Worm (Caenorhabditis elegans) whole organism, L2 larva: Measurements from ENCODE around the gene ints-6.
A peak's percentile ranks its signal among the peaks of the same experiment; 100 is the strongest.

Experiments used
- C34F6.9 ChIP-seq: fragments of 150-350 bp; optimal IDR thresholded peaks from 2 replicates; lab custom pipeline; 2014; ENCODE audit warnings: missing biosample characterization, missing genetic modification characterization
- F13H6.1 ChIP-seq: sonication (generic microtip); optimal IDR thresholded peaks from 2 replicates; lab custom pipeline; 2016; ENCODE audit warnings: missing genetic modification characterization, missing compliant biosample characterization
- R02D3.7 ChIP-seq: fragments of 150-350 bp; optimal IDR thresholded peaks from 2 replicates; lab custom pipeline; 2014; ENCODE audit warnings: missing biosample characterization, missing genetic modification characterization
- Y55F3AM.14 ChIP-seq: fragments of 200-800 bp; sonication (Bioruptor generic); optimal IDR thresholded peaks from 2 replicates; lab custom pipeline; 2018; ENCODE audit warnings: mild to moderate bottlenecking, missing genetic modification characterization, missing compliant biosample characterization
- ZK546.5 ChIP-seq: sonication (generic microtip); optimal IDR thresholded peaks from 2 replicates; lab custom pipeline; 2017; ENCODE audit warnings: missing biosample characterization, missing genetic modification characterization
- alr-1 ChIP-seq: fragments of 150-350 bp; optimal IDR thresholded peaks from 2 replicates; lab custom pipeline; 2014; ENCODE audit warnings: missing biosample characterization, missing genetic modification characterization
- aly-2 ChIP-seq: fragments of 150-350 bp; optimal IDR thresholded peaks from 2 replicates; lab custom pipeline; 2014; ENCODE audit warnings: missing biosample characterization, missing genetic modification characterization
- ama-1 ChIP-seq: fragments of 150-350 bp; optimal IDR thresholded peaks from 2 replicates; lab custom pipeline; 2018; ENCODE audit warnings: inconsistent platforms
- blmp-1 ChIP-seq: sonication (generic microtip); optimal IDR thresholded peaks from 2 replicates; lab custom pipeline; 2017; ENCODE audit warnings: missing genetic modification characterization, mild to moderate bottlenecking, missing compliant biosample characterization, antibody characterized with exemption, moderate library complexity; ENCODE audit not compliant: insufficient read depth
- ceh-16 ChIP-seq: fragments of 150-350 bp; optimal IDR thresholded peaks from 2 replicates; lab custom pipeline; 2014; ENCODE audit warnings: missing biosample characterization, missing genetic modification characterization
- ceh-82 ChIP-seq: fragments of 150-350 bp; optimal IDR thresholded peaks from 2 replicates; lab custom pipeline; 2014; ENCODE audit warnings: missing biosample characterization, missing genetic modification characterization
- crh-2 ChIP-seq: sonication (generic microtip); optimal IDR thresholded peaks from 2 replicates; lab custom pipeline; 2017; ENCODE audit warnings: missing biosample characterization, missing genetic modification characterization
- dmd-4 ChIP-seq: sonication (generic microtip); optimal IDR thresholded peaks from 2 replicates; lab custom pipeline; 2017; ENCODE audit warnings: missing biosample characterization, missing genetic modification characterization
- egl-27 ChIP-seq: sonication (generic microtip); optimal IDR thresholded peaks from 3 replicates; lab custom pipeline; 2017; ENCODE audit warnings: missing biosample characterization, missing genetic modification reagents, missing genetic modification characterization
- elt-1 ChIP-seq: fragments of 150-350 bp; optimal IDR thresholded peaks from 2 replicates; lab custom pipeline; 2014; ENCODE audit warnings: missing biosample characterization, missing genetic modification characterization
- fos-1 ChIP-seq: fragments of 150-350 bp; optimal IDR thresholded peaks from 2 replicates; lab custom pipeline; 2014; ENCODE audit warnings: missing biosample characterization, missing genetic modification characterization
- gmeb-1 ChIP-seq: fragments of 150-350 bp; optimal IDR thresholded peaks from 2 replicates; lab custom pipeline; 2014; ENCODE audit warnings: missing biosample characterization, missing genetic modification characterization
- lin-39 ChIP-seq: fragments of 150-350 bp; optimal IDR thresholded peaks from 2 replicates; lab custom pipeline; 2014; ENCODE audit warnings: missing biosample characterization, missing genetic modification reagents, missing genetic modification characterization
- lsy-2 ChIP-seq, 2 experiments: fragments of 150-350 bp in 1 of 2; sonication (generic microtip) in 1 of 2; optimal IDR thresholded peaks; 2 replicates each; lab custom pipeline; 2014 to 2017; ENCODE audit warnings: missing biosample characterization in 2 of 2, missing genetic modification characterization in 2 of 2
- mab-5 ChIP-seq: fragments of 150-350 bp; optimal IDR thresholded peaks from 2 replicates; lab custom pipeline; 2014; ENCODE audit warnings: missing biosample characterization, missing genetic modification characterization
- mdl-1 ChIP-seq, 2 experiments: fragments of 150-350 bp in 1 of 2; sonication (generic microtip) in 1 of 2; optimal IDR thresholded peaks; 2 replicates each; lab custom pipeline; 2017; ENCODE audit warnings: missing biosample characterization in 2 of 2, missing genetic modification characterization in 2 of 2
- nhr-10 ChIP-seq: sonication (generic microtip); optimal IDR thresholded peaks from 2 replicates; lab custom pipeline; 2017; ENCODE audit warnings: missing biosample characterization, missing genetic modification characterization
- nhr-11 ChIP-seq: fragments of 150-350 bp; optimal IDR thresholded peaks from 2 replicates; lab custom pipeline; 2014; ENCODE audit warnings: missing biosample characterization, missing genetic modification characterization
- nhr-12 ChIP-seq: fragments of 150-350 bp; optimal IDR thresholded peaks from 2 replicates; lab custom pipeline; 2014; ENCODE audit warnings: missing biosample characterization, missing genetic modification characterization
- nhr-129 ChIP-seq: fragments of 150-350 bp; optimal IDR thresholded peaks from 2 replicates; lab custom pipeline; 2014; ENCODE audit warnings: missing biosample characterization, missing genetic modification characterization
- nhr-21 ChIP-seq: fragments of 150-350 bp; optimal IDR thresholded peaks from 2 replicates; lab custom pipeline; 2014; ENCODE audit warnings: missing biosample characterization, missing genetic modification characterization
- nhr-23 ChIP-seq: fragments of 150-350 bp; optimal IDR thresholded peaks from 2 replicates; lab custom pipeline; 2014; ENCODE audit warnings: missing biosample characterization, missing genetic modification reagents, missing genetic modification characterization
- nhr-25 ChIP-seq: fragments of 150-350 bp; sonication (generic microtip); optimal IDR thresholded peaks from 3 replicates; lab custom pipeline; 2014; ENCODE audit warnings: missing biosample characterization, missing genetic modification characterization
- nhr-6 ChIP-seq: fragments of 150-350 bp; optimal IDR thresholded peaks from 2 replicates; lab custom pipeline; 2014; ENCODE audit warnings: missing biosample characterization, missing genetic modification characterization
- nhr-77 ChIP-seq: fragments of 150-350 bp; optimal IDR thresholded peaks from 2 replicates; lab custom pipeline; 2014; ENCODE audit warnings: missing biosample characterization, missing genetic modification characterization
- peb-1 ChIP-seq: fragments of 150-350 bp; optimal IDR thresholded peaks from 2 replicates; lab custom pipeline; 2014; ENCODE audit warnings: missing biosample characterization, missing genetic modification characterization
- sem-4 ChIP-seq: fragments of 150-350 bp; optimal IDR thresholded peaks from 2 replicates; lab custom pipeline; 2014; ENCODE audit warnings: missing biosample characterization, missing genetic modification reagents, missing genetic modification characterization
- sma-3 ChIP-seq: sonication (generic microtip); optimal IDR thresholded peaks from 2 replicates; lab custom pipeline; 2016; ENCODE audit warnings: missing genetic modification reagents, missing genetic modification characterization, missing compliant biosample characterization
- sma-9 ChIP-seq, 2 experiments: fragments of 150-350 bp in 1 of 2; sonication (generic microtip) in 1 of 2; optimal IDR thresholded peaks; 2 replicates each; lab custom pipeline; 2014 to 2016; ENCODE audit warnings: missing genetic modification characterization in 2 of 2, mild to moderate bottlenecking in 1 of 2, missing biosample characterization in 1 of 2, missing compliant biosample characterization in 1 of 2, missing genetic modification reagents in 1 of 2, moderate library complexity in 1 of 2
- unc-39 ChIP-seq: fragments of 150-350 bp; optimal IDR thresholded peaks from 2 replicates; lab custom pipeline; 2014; ENCODE audit warnings: missing biosample characterization, missing genetic modification characterization
- unc-55 ChIP-seq: fragments of 150-350 bp; sonication (generic microtip); optimal IDR thresholded peaks from 3 replicates; lab custom pipeline; 2014; ENCODE audit warnings: missing biosample characterization, missing genetic modification reagents, missing genetic modification characterization
- unc-62 ChIP-seq: fragments of 150-350 bp; optimal IDR thresholded peaks from 2 replicates; lab custom pipeline; 2014; ENCODE audit warnings: missing biosample characterization, missing genetic modification reagents, missing genetic modification characterization
- zag-1 ChIP-seq: fragments of 150-350 bp; optimal IDR thresholded peaks from 2 replicates; lab custom pipeline; 2014; ENCODE audit warnings: missing biosample characterization, missing genetic modification characterization
- ztf-1 ChIP-seq: fragments of 200-800 bp; sonication (Bioruptor generic); conservative IDR thresholded peaks from 2 replicates; pipeline ENCODE4 v1.3.6; 2022; ENCODE audit warnings: missing genetic modification characterization, missing compliant biosample characterization
- ztf-11 ChIP-seq: sonication (generic microtip); optimal IDR thresholded peaks from 2 replicates; lab custom pipeline; 2017; ENCODE audit warnings: missing biosample characterization, missing genetic modification characterization
- ztf-4 ChIP-seq: fragments of 150-350 bp; optimal IDR thresholded peaks from 2 replicates; lab custom pipeline; 2014; ENCODE audit warnings: missing biosample characterization, missing genetic modification characterization

ints-6 gene

DNA sequence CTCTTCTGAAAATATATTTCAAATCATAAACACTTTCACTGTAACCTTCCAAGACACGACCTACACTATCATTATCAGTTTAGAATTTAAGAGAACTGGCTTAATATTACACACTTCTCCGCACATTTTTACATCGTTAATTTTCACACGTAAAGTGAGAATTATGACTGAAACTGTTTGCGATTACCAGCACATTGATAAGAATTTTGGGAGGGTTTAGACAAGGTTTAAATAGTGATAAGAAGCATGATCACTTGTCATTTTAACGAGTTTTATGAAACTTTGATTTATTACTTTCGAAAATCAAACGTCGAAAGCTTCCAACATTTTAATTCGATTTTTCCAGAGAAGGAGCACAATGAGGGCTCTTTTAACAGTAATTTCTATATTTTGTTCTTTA is 38.9 kb downstream of the ints-6 start, which contains the start of gene F21D5.3:
Gene F21D5.3 (plus strand): TSS at position 347 of the 400 bp plus-strand sequence.
- TF ChIP-seq nhr-11 (tag; lab: Kevin White, UChicago) (no peak), sem-4 (tag; lab: Kevin White, UChicago) (no peak), peb-1 (no peak), blmp-1 (tag; lab: Kevin White, UChicago) (no peak), ceh-16 (tag; lab: Kevin White, UChicago) (no peak), sma-9 (GFP tag; optimal IDR thresholded peaks at IDR 0.05; lab: Kevin White, UChicago) (peak; percentile 42), sma-9 (tag; optimal IDR thresholded peaks at IDR 0.05; lab: Kevin White, UChicago) (no peak), aly-2 (no peak), Y55F3AM.14 (no peak), ceh-82 (tag; lab: Kevin White, UChicago) (no peak), ama-1 (lab: Kevin White, UChicago) (no peak), lin-39 (no peak), unc-55 (GFP tag; lab: Kevin White, UChicago) (no peak), R02D3.7 (tag; lab: Kevin White, UChicago) (no peak), fos-1 (tag; lab: Kevin White, UChicago) (peak; percentile 94), C34F6.9 (no peak), mdl-1 (tag; optimal IDR thresholded peaks at IDR 0.05; lab: Kevin White, UChicago) (no peak), nhr-129 (tag; lab: Kevin White, UChicago) (no peak), F13H6.1 (tag; lab: Kevin White, UChicago) (no peak), dmd-4 (tag; lab: Kevin White, UChicago) (no peak), lsy-2 (tag; optimal IDR thresholded peaks at IDR 0.05; lab: Kevin White, UChicago) (no peak), zag-1 (tag; lab: Kevin White, UChicago) (no peak), ztf-11 (tag; lab: Kevin White, UChicago) (no peak), gmeb-1 (peak; percentile 16), ztf-1 (GFP tag; lab: Robert Waterston, UW) (no peak), egl-27 (tag; lab: Kevin White, UChicago) (no peak), crh-2 (tag; lab: Kevin White, UChicago) (peak; percentile 41), sma-3 (GFP tag; lab: Kevin White, UChicago) (no peak), ZK546.5 (tag; lab: Kevin White, UChicago) (no peak), nhr-10 (tag; lab: Kevin White, UChicago) (no peak), unc-39 (tag; lab: Kevin White, UChicago) (no peak), nhr-21 (no peak)

- peak; percentile 62 for TF ChIP-seq C34F6.9
- no peak for TF ChIP-seq sma-3 (GFP tag; lab: Kevin White, UChicago)
- TF ChIP-seq lsy-2 (tag; optimal IDR thresholded peaks at IDR 0.05; lab: Kevin White, UChicago): peak in 1 of 2 experiments; percentile 17
- no peak for TF ChIP-seq nhr-6
- no peak for TF ChIP-seq unc-55 (GFP tag; lab: Kevin White, UChicago)
- no peak for TF ChIP-seq ztf-1 (GFP tag; lab: Robert Waterston, UW)
- TF ChIP-seq unc-62: no peak
- no peak for TF ChIP-seq fos-1 (tag; lab: Kevin White, UChicago)
- TF ChIP-seq nhr-21: no peak
These were observed 45.8 kb downstream of the ints-6 start for ce11 chrIV:8737354-8737753.

DNA sequence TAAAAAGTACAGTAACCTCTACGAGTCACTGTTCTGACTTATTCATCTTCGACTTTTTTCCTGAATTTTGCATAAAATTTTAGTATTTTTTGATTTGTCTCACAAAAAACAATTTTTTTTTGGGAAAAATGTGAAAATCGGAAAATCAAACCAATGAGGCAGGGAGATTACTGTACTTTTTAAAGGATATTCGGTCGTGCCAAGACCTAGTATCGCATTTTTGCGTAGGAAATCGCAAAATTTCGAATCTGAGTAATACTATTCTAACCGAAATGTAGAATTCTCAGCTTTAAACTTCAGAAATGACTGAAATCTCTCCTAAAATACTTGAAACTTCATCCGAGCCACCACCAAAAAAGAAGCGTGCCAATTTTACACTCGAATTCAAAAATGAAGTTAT is 46.2 kb downstream of the ints-6 start, which contains the start of gene F21D5.4:
Gene F21D5.4 (plus strand): TSS at position 301 of the 400 bp plus-strand sequence.
- no peak for TF ChIP-seq ama-1 (lab: Kevin White, UChicago)
- TF ChIP-seq alr-1 (tag; lab: Kevin White, UChicago): no peak
- TF ChIP-seq C34F6.9: no peak
- TF ChIP-seq ceh-16 (tag; lab: Kevin White, UChicago): no peak
- TF ChIP-seq nhr-23: no peak
- no peak for TF ChIP-seq elt-1
- no peak for TF ChIP-seq mab-5 (tag; lab: Kevin White, UChicago)
- no peak for TF ChIP-seq aly-2
- no peak for TF ChIP-seq F13H6.1 (tag; lab: Kevin White, UChicago)
- TF ChIP-seq unc-62: no peak
- TF ChIP-seq crh-2 (tag; lab: Kevin White, UChicago): no peak
- TF ChIP-seq fos-1 (tag; lab: Kevin White, UChicago): no peak
- TF ChIP-seq ztf-1 (GFP tag; lab: Robert Waterston, UW): no peak

DNA sequence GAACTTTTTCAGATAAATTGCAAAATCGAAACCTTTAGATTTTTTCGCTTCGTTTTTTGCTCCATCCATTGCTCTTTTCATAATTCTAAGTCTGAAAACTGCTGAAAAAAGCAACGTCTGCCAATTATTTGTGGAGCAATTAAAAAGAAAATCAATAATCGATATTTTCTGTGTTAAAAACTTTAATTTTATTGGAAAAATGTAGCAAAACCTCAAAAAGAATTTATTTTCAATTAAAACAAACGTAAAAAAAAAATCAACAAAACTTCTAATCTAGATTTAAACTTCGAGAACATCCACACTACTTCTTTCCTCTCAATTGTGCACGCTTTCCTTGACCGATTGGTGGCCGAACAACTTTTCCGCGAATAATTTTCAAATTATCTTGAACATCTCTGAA is 47.7 kb downstream of the ints-6 start, which contains the start of gene F21D5.5:
Gene F21D5.5 (minus strand): TSS at position 101 of the 400 bp plus-strand sequence.
- TF ChIP-seq nhr-10 (tag; lab: Kevin White, UChicago) (no peak), nhr-6 (no peak), ztf-4 (tag; lab: Kevin White, UChicago) (no peak), unc-39 (tag; lab: Kevin White, UChicago) (no peak), elt-1 (no peak), nhr-25 (tag; lab: Kevin White, UChicago) (no peak), nhr-12 (tag; lab: Kevin White, UChicago) (no peak), sma-9 (GFP tag; optimal IDR thresholded peaks at IDR 0.05; lab: Kevin White, UChicago) (no peak), sma-9 (tag; optimal IDR thresholded peaks at IDR 0.05; lab: Kevin White, UChicago) (no peak), nhr-77 (no peak), nhr-129 (tag; lab: Kevin White, UChicago) (no peak), aly-2 (no peak), egl-27 (tag; lab: Kevin White, UChicago) (no peak), fos-1 (tag; lab: Kevin White, UChicago) (no peak), ceh-16 (tag; lab: Kevin White, UChicago) (no peak), zag-1 (tag; lab: Kevin White, UChicago) (no peak), R02D3.7 (tag; lab: Kevin White, UChicago) (no peak)
